Worm (Caenorhabditis elegans) whole organism, L1 larva: ENCODE results near the gene ZC412.5.

Experiments used
- Y116A8C.19 ChIP-seq: sonication (generic microtip); optimal IDR thresholded peaks from 2 replicates; lab custom pipeline; 2016; ENCODE audit warnings: missing compliant biosample characterization, missing genetic modification characterization, borderline replicate concordance
- aha-1 ChIP-seq: fragments of 150-350 bp; optimal IDR thresholded peaks from 2 replicates; lab custom pipeline; 2014; ENCODE audit warnings: missing biosample characterization, missing genetic modification characterization
- alr-1 ChIP-seq: fragments of 200-800 bp; sonication (Bioruptor generic); optimal IDR thresholded peaks from 2 replicates; lab custom pipeline; 2018; ENCODE audit warnings: borderline replicate concordance, mild to moderate bottlenecking, missing genetic modification characterization, missing compliant biosample characterization
- aly-2 ChIP-seq: fragments of 150-350 bp; optimal IDR thresholded peaks from 2 replicates; lab custom pipeline; 2014; ENCODE audit warnings: missing biosample characterization, missing genetic modification characterization
- ama-1 ChIP-seq: fragments of 150-350 bp; optimal IDR thresholded peaks from 2 replicates; lab custom pipeline; 2014
- blmp-1 ChIP-seq: fragments of 150-350 bp; optimal IDR thresholded peaks from 2 replicates; lab custom pipeline; 2014; ENCODE audit warnings: missing biosample characterization, missing genetic modification characterization
- ceh-63 ChIP-seq: fragments of 200-800 bp; sonication (Bioruptor generic); optimal IDR thresholded peaks from 2 replicates; lab custom pipeline; 2018; ENCODE audit warnings: mild to moderate bottlenecking, missing genetic modification characterization, missing compliant biosample characterization
- ceh-8 ChIP-seq: fragments of 200-800 bp; sonication (Bioruptor generic); optimal IDR thresholded peaks from 2 replicates; lab custom pipeline; 2018; ENCODE audit warnings: mild to moderate bottlenecking, missing genetic modification characterization, moderate library complexity, missing compliant biosample characterization
- ceh-82 ChIP-seq, 3 experiments: fragments of 150-350 bp in 1 of 3; sonication (generic microtip) in 2 of 3; optimal IDR thresholded peaks; 2 replicates each; lab custom pipeline; 2014 to 2017; ENCODE audit warnings: missing biosample characterization in 3 of 3, missing genetic modification characterization in 3 of 3
- dsc-1 ChIP-seq: sonication (generic microtip); optimal IDR thresholded peaks from 2 replicates; lab custom pipeline; 2016; ENCODE audit warnings: mild to moderate bottlenecking, missing genetic modification characterization, missing compliant biosample characterization
- efl-1 ChIP-seq, 4 experiments: fragments of 150-350 bp; optimal IDR thresholded peaks in 3 of 4; peaks in 1 of 4; 1 replicate in 1 of 4; 2 replicates in 3 of 4; lab custom pipeline; 2014; ENCODE audit warnings: missing biosample characterization in 2 of 4, missing genetic modification characterization in 2 of 4, missing genetic modification reagents in 2 of 4
- efl-3 ChIP-seq: fragments of 200-800 bp; sonication (Bioruptor generic); optimal IDR thresholded peaks from 2 replicates; lab custom pipeline; 2018; ENCODE audit warnings: mild to moderate bottlenecking, missing genetic modification characterization, missing compliant biosample characterization
- egl-13 ChIP-seq: sonication (generic microtip); optimal IDR thresholded peaks from 2 replicates; lab custom pipeline; 2016; ENCODE audit warnings: missing genotype, missing genetic modification reagents, missing genetic modification characterization, missing compliant biosample characterization
- egl-27 ChIP-seq, 2 experiments: fragments of 150-350 bp in 1 of 2; sonication (generic microtip); optimal IDR thresholded peaks; 3 replicates each; lab custom pipeline; 2017 to 2018; ENCODE audit warnings: missing biosample characterization in 2 of 2, missing genetic modification characterization in 2 of 2, missing genetic modification reagents in 2 of 2
- elt-2 ChIP-seq: sonication (generic microtip); optimal IDR thresholded peaks from 2 replicates; lab custom pipeline; 2016; ENCODE audit warnings: missing genetic modification characterization, mild to moderate bottlenecking, inconsistent platforms, missing compliant biosample characterization, missing genetic modification reagents
- ets-5 ChIP-seq: fragments of 200-800 bp; sonication (Bioruptor generic); IDR thresholded peaks from 2 replicates; pipeline ENCODE4 v1.3.6; 2022; ENCODE audit warnings: missing genetic modification characterization, missing compliant biosample characterization
- fkh-10 ChIP-seq: sonication (generic microtip); optimal IDR thresholded peaks from 2 replicates; lab custom pipeline; 2017; ENCODE audit warnings: missing biosample characterization, missing genetic modification reagents, missing genetic modification characterization
- fkh-4 ChIP-seq: sonication (generic microtip); optimal IDR thresholded peaks from 2 replicates; lab custom pipeline; 2016; ENCODE audit warnings: missing compliant biosample characterization, missing genetic modification characterization, borderline replicate concordance
- fkh-8 ChIP-seq: sonication (generic microtip); optimal IDR thresholded peaks from 2 replicates; lab custom pipeline; 2016; ENCODE audit warnings: mild to moderate bottlenecking, missing genetic modification characterization, missing compliant biosample characterization
- grh-1 ChIP-seq: fragments of 200-800 bp; sonication (Bioruptor generic); IDR thresholded peaks from 2 replicates; pipeline ENCODE4 v1.3.6; 2022; ENCODE audit warnings: missing genetic modification reagents, missing genetic modification characterization, missing compliant biosample characterization
- hlh-4 ChIP-seq: sonication (generic microtip); optimal IDR thresholded peaks from 2 replicates; lab custom pipeline; 2016; ENCODE audit warnings: mild to moderate bottlenecking, missing genetic modification characterization, missing compliant biosample characterization
- isw-1 ChIP-seq: fragments of 200-800 bp; sonication (Bioruptor generic); IDR thresholded peaks from 2 replicates; pipeline ENCODE4 v1.3.6; 2022; ENCODE audit warnings: missing genetic modification characterization, missing compliant biosample characterization
- lin-13 ChIP-seq: fragments of 150-350 bp; optimal IDR thresholded peaks from 2 replicates; lab custom pipeline; 2014; ENCODE audit warnings: missing biosample characterization, missing genetic modification reagents, missing genetic modification characterization
- lin-14 ChIP-seq: fragments of 200-800 bp; sonication (Bioruptor generic); optimal IDR thresholded peaks from 2 replicates; lab custom pipeline; 2018; ENCODE audit warnings: mild to moderate bottlenecking, missing genetic modification characterization, moderate library complexity, missing compliant biosample characterization
- lin-35 ChIP-seq, 2 experiments: fragments of 150-350 bp; optimal IDR thresholded peaks; 2 replicates each; lab custom pipeline; 2014; ENCODE audit warnings: missing biosample characterization in 2 of 2, missing genetic modification characterization in 2 of 2, missing genetic modification reagents in 2 of 2
- lin-39 ChIP-seq: fragments of 150-350 bp; optimal IDR thresholded peaks from 2 replicates; lab custom pipeline; 2014; ENCODE audit warnings: missing biosample characterization, missing genetic modification reagents, missing genetic modification characterization
- mab-9 ChIP-seq: fragments of 200-800 bp; sonication (Bioruptor generic); IDR thresholded peaks from 2 replicates; pipeline ENCODE4 v1.3.6; 2022; ENCODE audit warnings: missing genetic modification reagents, missing genetic modification characterization, missing compliant biosample characterization
- mdl-1 ChIP-seq, 2 experiments: fragments of 150-350 bp; optimal IDR thresholded peaks; 2 replicates each; lab custom pipeline; 2014 to 2017; ENCODE audit warnings: missing biosample characterization in 2 of 2, missing genetic modification characterization in 2 of 2, inconsistent platforms in 1 of 2
- mef-2 ChIP-seq: fragments of 150-350 bp; optimal IDR thresholded peaks from 2 replicates; lab custom pipeline; 2014; ENCODE audit warnings: missing biosample characterization, missing genetic modification characterization
- nhr-12 ChIP-seq: sonication (generic microtip); optimal IDR thresholded peaks from 2 replicates; lab custom pipeline; 2017; ENCODE audit warnings: missing biosample characterization, missing genetic modification characterization
- nhr-19 ChIP-seq: fragments of 200-800 bp; sonication (Bioruptor generic); conservative IDR thresholded peaks from 2 replicates; pipeline ENCODE4 v1.3.6; 2022; ENCODE audit warnings: missing genetic modification characterization, missing compliant biosample characterization
- nhr-20 ChIP-seq: sonication (generic microtip); optimal IDR thresholded peaks from 2 replicates; lab custom pipeline; 2016; ENCODE audit warnings: mild to moderate bottlenecking, missing genetic modification characterization, missing compliant biosample characterization
- nhr-237 ChIP-seq: fragments of 150-350 bp; optimal IDR thresholded peaks from 2 replicates; lab custom pipeline; 2014; ENCODE audit warnings: missing biosample characterization, missing genetic modification characterization
- nhr-28 ChIP-seq: fragments of 150-350 bp; optimal IDR thresholded peaks from 2 replicates; lab custom pipeline; 2014; ENCODE audit warnings: missing biosample characterization, missing genetic modification characterization
- nhr-71 ChIP-seq: sonication (generic microtip); optimal IDR thresholded peaks from 2 replicates; lab custom pipeline; 2016; ENCODE audit warnings: mild to moderate bottlenecking, missing genetic modification characterization, moderate library complexity, missing compliant biosample characterization
- nhr-76 ChIP-seq: sonication (generic microtip); optimal IDR thresholded peaks from 2 replicates; lab custom pipeline; 2017; ENCODE audit warnings: missing biosample characterization, missing genetic modification characterization
- nhr-77 ChIP-seq: fragments of 150-350 bp; optimal IDR thresholded peaks from 2 replicates; lab custom pipeline; 2014; ENCODE audit warnings: missing biosample characterization, missing genetic modification characterization
- nhr-84 ChIP-seq: sonication (generic microtip); optimal IDR thresholded peaks from 2 replicates; lab custom pipeline; 2017; ENCODE audit warnings: missing biosample characterization, missing genetic modification characterization
- nhr-85 ChIP-seq: sonication (generic microtip); peaks from one replicate; lab custom pipeline; 2016; ENCODE audit warnings: missing genetic modification characterization, inconsistent platforms, missing compliant biosample characterization
- pax-3 ChIP-seq: fragments of 200-800 bp; sonication (Bioruptor generic); optimal IDR thresholded peaks from 2 replicates; lab custom pipeline; 2018; ENCODE audit warnings: mild to moderate bottlenecking, missing genetic modification characterization, moderate library complexity, missing compliant biosample characterization
- pqm-1 ChIP-seq: sonication (generic microtip); optimal IDR thresholded peaks from 3 replicates; lab custom pipeline; 2017; ENCODE audit warnings: missing biosample characterization, missing genetic modification characterization
- skn-1 ChIP-seq: fragments of 150-350 bp; optimal IDR thresholded peaks from 2 replicates; lab custom pipeline; 2014; ENCODE audit warnings: missing biosample characterization, missing genetic modification characterization
- swsn-7 ChIP-seq: sonication (generic microtip); optimal IDR thresholded peaks from 2 replicates; lab custom pipeline; 2016; ENCODE audit warnings: missing genetic modification characterization, missing compliant biosample characterization
- tlp-1 ChIP-seq: fragments of 150-350 bp; optimal IDR thresholded peaks from 2 replicates; lab custom pipeline; 2014; ENCODE audit warnings: missing biosample characterization, missing genetic modification characterization
- unc-130 ChIP-seq: fragments of 150-350 bp; optimal IDR thresholded peaks from 2 replicates; lab custom pipeline; 2017; ENCODE audit warnings: missing biosample characterization, missing genetic modification characterization, inconsistent platforms
- unc-62 ChIP-seq: fragments of 150-350 bp; optimal IDR thresholded peaks from 2 replicates; lab custom pipeline; 2014; ENCODE audit warnings: missing biosample characterization, missing genetic modification reagents, missing genetic modification characterization
- zag-1 ChIP-seq: fragments of 150-350 bp; optimal IDR thresholded peaks from 2 replicates; lab custom pipeline; 2014; ENCODE audit warnings: missing biosample characterization, missing genetic modification characterization
- zip-4 ChIP-seq: fragments of 200-800 bp; sonication (Bioruptor generic); optimal IDR thresholded peaks from 2 replicates; lab custom pipeline; 2018; ENCODE audit warnings: mild to moderate bottlenecking, missing genetic modification characterization, moderate library complexity, missing compliant biosample characterization
- ztf-11 ChIP-seq, 2 experiments: sonication (generic microtip); optimal IDR thresholded peaks; 2 replicates each; lab custom pipeline; 2016 to 2017; ENCODE audit warnings: missing genetic modification characterization in 2 of 2, missing biosample characterization in 1 of 2, missing compliant biosample characterization in 1 of 2

The ZC412.5 gene

DNA sequence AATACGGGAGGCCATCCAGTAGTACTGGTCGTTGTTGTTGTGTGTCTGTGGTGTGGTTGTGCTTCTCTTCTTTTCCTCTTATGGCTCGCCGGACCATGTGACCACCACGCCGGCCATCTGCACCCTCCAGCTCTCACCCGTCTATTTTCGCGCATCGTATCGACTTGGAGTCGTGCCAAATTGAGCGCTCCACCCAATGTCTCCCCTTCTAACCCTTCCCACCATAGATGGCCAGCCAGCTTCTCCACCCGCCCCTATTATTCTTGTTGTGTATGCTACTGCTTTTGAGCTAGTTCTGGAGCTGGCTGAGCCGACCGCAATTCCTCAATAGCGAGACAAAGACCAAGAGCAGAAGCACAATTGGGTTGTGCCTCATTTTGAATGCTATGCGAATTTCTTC lies 42.1 kb downstream of the ZC412.5 start (continued):
- no peak for TF ChIP-seq lin-39 (tag; lab: Kevin White, UChicago)
- TF ChIP-seq ztf-11 (tag; optimal IDR thresholded peaks at IDR 0.05; lab: Kevin White, UChicago) = peak in 1 of 2 experiments; percentile 5
- no peak for TF ChIP-seq nhr-237
- TF ChIP-seq Y116A8C.19 (tag; lab: Kevin White, UChicago) = no peak
- no peak for TF ChIP-seq ama-1
- peak; percentile 88 for TF ChIP-seq lin-14 (GFP tag; lab: Kevin White, UChicago)
- TF ChIP-seq lin-35 (GFP tag; optimal IDR thresholded peaks at IDR 0.05; lab: Kevin White, UChicago) = peak in 1 of 2 experiments; percentile 40
- TF ChIP-seq nhr-20 (tag; lab: Kevin White, UChicago) = no peak
- no peak for TF ChIP-seq nhr-12 (tag; lab: Kevin White, UChicago)
- no peak for TF ChIP-seq mef-2
- TF ChIP-seq mdl-1 (tag; optimal IDR thresholded peaks at IDR 0.05; lab: Kevin White, UChicago) = no peak
- no peak for TF ChIP-seq ceh-8 (GFP tag; lab: Kevin White, UChicago)
- no peak for TF ChIP-seq nhr-77 (tag; lab: Kevin White, UChicago)
- TF ChIP-seq zip-4 = no peak
- TF ChIP-seq skn-1 (tag; lab: Kevin White, UChicago) = no peak
- no peak for TF ChIP-seq unc-62
- TF ChIP-seq nhr-19 = no peak
- TF ChIP-seq elt-2 = no peak
- no peak for TF ChIP-seq hlh-4 (tag; lab: Kevin White, UChicago)
- TF ChIP-seq alr-1 = no peak
- peak; percentile 34 for TF ChIP-seq fkh-8 (tag; lab: Kevin White, UChicago)
- TF ChIP-seq pax-3 (tag; lab: Kevin White, UChicago) = no peak
- TF ChIP-seq nhr-84 (tag; lab: Kevin White, UChicago) = no peak
- TF ChIP-seq nhr-71 (tag; lab: Kevin White, UChicago) = peak; percentile 30
- TF ChIP-seq tlp-1 (tag; lab: Kevin White, UChicago) = no peak
- TF ChIP-seq isw-1 (GFP tag; lab: Robert Waterston, UW) = peak; percentile 39; the same call in 1 of the 2 replicates
- TF ChIP-seq dsc-1 (tag; lab: Kevin White, UChicago) = no peak
- TF ChIP-seq lin-13 (GFP tag; lab: Kevin White, UChicago) = no peak
- no peak for TF ChIP-seq mab-9
- TF ChIP-seq efl-1 (optimal IDR thresholded peaks at IDR 0.05; lab: Kevin White, UChicago) = peak; percentile 8 to 10
- TF ChIP-seq efl-1 (GFP tag; optimal IDR thresholded peaks at IDR 0.05 in 1 of 2; lab: Kevin White, UChicago) = peak in 1 of 2 experiments; percentile 45
- TF ChIP-seq swsn-7 (tag; lab: Kevin White, UChicago) = peak; percentile 15
- peak in 2 of 3 experiments; percentile 2 to 65 for TF ChIP-seq ceh-82 (tag; optimal IDR thresholded peaks at IDR 0.05; lab: Kevin White, UChicago)
- TF ChIP-seq nhr-28 (tag; lab: Kevin White, UChicago) = no peak
- TF ChIP-seq blmp-1 (tag; lab: Kevin White, UChicago) = no peak

ce11 chrV:14832789-14833187 lies 42.5 kb downstream of the ZC412.5 start:
- no peak for TF ChIP-seq aha-1 (tag; lab: Kevin White, UChicago)
- no peak for TF ChIP-seq fkh-10
- TF ChIP-seq isw-1 (GFP tag; lab: Robert Waterston, UW) = no peak
- no peak for TF ChIP-seq egl-27 (tag; optimal IDR thresholded peaks at IDR 0.05; lab: Kevin White, UChicago)
- TF ChIP-seq fkh-4 (tag; lab: Kevin White, UChicago) = no peak
- no peak for TF ChIP-seq ceh-63
- no peak for TF ChIP-seq unc-130 (tag; lab: Kevin White, UChicago)
- no peak for TF ChIP-seq nhr-20 (tag; lab: Kevin White, UChicago)
- TF ChIP-seq grh-1 (GFP tag; lab: Robert Waterston, UW) = no peak
- TF ChIP-seq efl-3 (GFP tag; lab: Kevin White, UChicago) = no peak
- no peak for TF ChIP-seq aly-2
- TF ChIP-seq egl-13 (tag; lab: Kevin White, UChicago) = no peak
- TF ChIP-seq zag-1 (tag; lab: Kevin White, UChicago) = no peak
- no peak for TF ChIP-seq pqm-1 (tag; lab: Kevin White, UChicago)
- no peak for TF ChIP-seq nhr-76 (tag; lab: Kevin White, UChicago)
- TF ChIP-seq ceh-8 (GFP tag; lab: Kevin White, UChicago) = no peak
- no peak for TF ChIP-seq ama-1
- no peak for TF ChIP-seq ets-5 (GFP tag; lab: Robert Waterston, UW)
- TF ChIP-seq nhr-85 (tag; lab: Kevin White, UChicago) = no peak
